Worm (Caenorhabditis elegans): ENCODE data around the gene B0547.2.

ce11 chrIV:5650761-5651332, 5.0 kb downstream of the B0547.2 start:
- no peak for TF ChIP-seq ztf-11 (tag; optimal IDR thresholded peaks at IDR 0.05)
- no peak for TF ChIP-seq elt-3 (tag; optimal IDR thresholded peaks at IDR 0.05)
- no peak for TF ChIP-seq drap-1 (GFP tag; optimal IDR thresholded peaks at IDR 0.05)
- TF ChIP-seq lsy-2 (tag; optimal IDR thresholded peaks at IDR 0.05) = no peak
- TF ChIP-seq flh-1 (GFP tag; optimal IDR thresholded peaks at IDR 0.05) = no peak
- no peak for TF ChIP-seq elt-1 (tag; optimal IDR thresholded peaks at IDR 0.05; ENCODE audit: borderline replicate concordance, insufficient read depth)
- TF ChIP-seq nhr-28 (tag; optimal IDR thresholded peaks at IDR 0.05) = no peak
- no peak for TF ChIP-seq ceh-83 (GFP tag; optimal IDR thresholded peaks at IDR 0.05)
- TF ChIP-seq nhr-12 (tag; optimal IDR thresholded peaks at IDR 0.05) = no peak
- no peak for TF ChIP-seq sem-2 (GFP tag; optimal IDR thresholded peaks at IDR 0.05)
- no peak for TF ChIP-seq blmp-1 (tag; optimal IDR thresholded peaks at IDR 0.05)
- no peak for TF ChIP-seq snpc-4 (tag; optimal IDR thresholded peaks at IDR 0.05)
- no peak for TF ChIP-seq nhr-76 (tag; optimal IDR thresholded peaks at IDR 0.05)
- TF ChIP-seq mls-2 (tag; optimal IDR thresholded peaks at IDR 0.05) = no peak
